Worm (Caenorhabditis elegans) whole organism, L4 larva: ENCODE measurements around the gene M117.1.

Experiments
- F10B5.3 ChIP-seq: sonication (generic microtip); optimal IDR thresholded peaks from 2 replicates; lab custom pipeline; 2016; ENCODE audit warnings: mild to moderate bottlenecking, missing genetic modification characterization, missing compliant biosample characterization
- F37D6.2 ChIP-seq: sonication (generic microtip); optimal IDR thresholded peaks from 2 replicates; lab custom pipeline; 2016; ENCODE audit warnings: mild to moderate bottlenecking, missing genetic modification characterization, missing compliant biosample characterization
- F44E2.7 ChIP-seq: fragments of 200-800 bp; sonication (Bioruptor generic); IDR thresholded peaks from 2 replicates; pipeline ENCODE4 v2.1.2; 2022; ENCODE audit warnings: missing genetic modification characterization, missing compliant biosample characterization
- T20F7.1 ChIP-seq: fragments of 200-800 bp; sonication (Bioruptor generic); optimal IDR thresholded peaks from 2 replicates; lab custom pipeline; 2018; ENCODE audit warnings: mild to moderate bottlenecking, missing genetic modification characterization, missing compliant biosample characterization
- aha-1 ChIP-seq: fragments of 150-350 bp; peaks from one replicate; lab custom pipeline; 2014; ENCODE audit warnings: missing biosample characterization, missing genetic modification characterization
- aly-2 ChIP-seq: sonication (generic microtip); optimal IDR thresholded peaks from 2 replicates; lab custom pipeline; 2018; ENCODE audit warnings: missing biosample characterization, missing genetic modification characterization
- ceh-20 ChIP-seq: fragments of 200-800 bp; sonication (Bioruptor generic); IDR thresholded peaks from 2 replicates; pipeline ENCODE4 v1.3.6; 2022; ENCODE audit warnings: missing genetic modification reagents, missing genetic modification characterization, missing compliant biosample characterization
- ceh-62 ChIP-seq: sonication (generic microtip); optimal IDR thresholded peaks from 2 replicates; lab custom pipeline; 2017; ENCODE audit warnings: missing biosample characterization, missing genetic modification characterization
- ceh-82 ChIP-seq: sonication (generic microtip); optimal IDR thresholded peaks from 2 replicates; lab custom pipeline; 2017; ENCODE audit warnings: missing biosample characterization, missing genetic modification characterization
- ces-1 ChIP-seq: fragments of 150-350 bp; sonication (generic microtip); optimal IDR thresholded peaks from 4 replicates; lab custom pipeline; 2014; ENCODE audit warnings: missing biosample characterization, missing genetic modification reagents, missing genetic modification characterization
- daf-8 ChIP-seq: fragments of 200-800 bp; sonication (Bioruptor generic); IDR thresholded peaks from 2 replicates; pipeline ENCODE4 v1.3.6; 2022; ENCODE audit warnings: missing genetic modification characterization, missing compliant biosample characterization
- egl-27 ChIP-seq: sonication (generic microtip); optimal IDR thresholded peaks from 3 replicates; lab custom pipeline; 2017; ENCODE audit warnings: missing biosample characterization, missing genetic modification reagents, missing genetic modification characterization
- egl-43 ChIP-seq: fragments of 200-800 bp; sonication (Bioruptor generic); IDR thresholded peaks from 2 replicates; pipeline ENCODE4 v1.3.6; 2022; ENCODE audit warnings: missing genetic modification reagents, missing genetic modification characterization, missing compliant biosample characterization
- fos-1 ChIP-seq: fragments of 150-350 bp; optimal IDR thresholded peaks from 2 replicates; lab custom pipeline; 2014; ENCODE audit warnings: missing biosample characterization, missing genetic modification characterization
- hif-1 ChIP-seq, 2 experiments: sonication (generic microtip); optimal IDR thresholded peaks; 2 replicates each; lab custom pipeline; 2016 to 2017; ENCODE audit warnings: missing compliant biosample characterization in 2 of 2, missing genetic modification characterization in 2 of 2, missing genetic modification reagents in 2 of 2, missing genotype in 2 of 2, mild to moderate bottlenecking in 1 of 2
- hlh-11 ChIP-seq: fragments of 200-800 bp; sonication (Bioruptor generic); optimal IDR thresholded peaks from 2 replicates; lab custom pipeline; 2018; ENCODE audit warnings: mild to moderate bottlenecking, missing genetic modification characterization, missing compliant biosample characterization
- hlh-30 ChIP-seq: sonication (generic microtip); optimal IDR thresholded peaks from 2 replicates; lab custom pipeline; 2017; ENCODE audit warnings: antibody characterized with exemption, mild to moderate bottlenecking, missing genetic modification characterization, missing compliant biosample characterization; ENCODE audit not compliant: insufficient read depth
- hmg-1.1 ChIP-seq: fragments of 200-800 bp; sonication (Bioruptor generic); IDR thresholded peaks from 2 replicates; pipeline ENCODE4 v1.3.6; 2022; ENCODE audit warnings: missing genetic modification reagents, missing genetic modification characterization, missing compliant biosample characterization
- jun-1 ChIP-seq: fragments of 150-350 bp; optimal IDR thresholded peaks from 2 replicates; lab custom pipeline; 2014; ENCODE audit warnings: missing biosample characterization, missing genetic modification reagents, missing genetic modification characterization
- lim-7 ChIP-seq: fragments of 200-800 bp; sonication (Bioruptor generic); IDR thresholded peaks from 2 replicates; pipeline ENCODE4 v1.3.6; 2022; ENCODE audit warnings: missing genetic modification characterization, missing compliant biosample characterization
- lin-13 ChIP-seq: fragments of 150-350 bp; optimal IDR thresholded peaks from 2 replicates; lab custom pipeline; 2014; ENCODE audit warnings: missing biosample characterization, missing genetic modification reagents, missing genetic modification characterization
- lin-38 ChIP-seq: fragments of 200-800 bp; sonication (Bioruptor generic); IDR thresholded peaks from 2 replicates; pipeline ENCODE4 v1.3.6; 2022; ENCODE audit warnings: missing genetic modification reagents, missing genetic modification characterization, missing compliant biosample characterization
- lin-39 ChIP-seq: fragments of 150-350 bp; optimal IDR thresholded peaks from 2 replicates; lab custom pipeline; 2014; ENCODE audit warnings: missing biosample characterization, missing genetic modification reagents, missing genetic modification characterization
- lir-3 ChIP-seq: sonication (generic microtip); optimal IDR thresholded peaks from 2 replicates; lab custom pipeline; 2016; ENCODE audit warnings: mild to moderate bottlenecking, missing genetic modification characterization, missing compliant biosample characterization
- lsy-2 ChIP-seq, 2 experiments: fragments of 150-350 bp in 1 of 2; sonication (generic microtip) in 1 of 2; optimal IDR thresholded peaks; 2 replicates each; lab custom pipeline; 2014 to 2017; ENCODE audit warnings: missing biosample characterization in 2 of 2, missing genetic modification characterization in 2 of 2
- mdl-1 ChIP-seq, 2 experiments: fragments of 150-350 bp in 1 of 2; sonication (generic microtip) in 1 of 2; optimal IDR thresholded peaks; 2 replicates each; lab custom pipeline; 2014 to 2017; ENCODE audit warnings: missing biosample characterization in 2 of 2, missing genetic modification characterization in 2 of 2
- mep-1 ChIP-seq: fragments of 150-350 bp; sonication (generic microtip); optimal IDR thresholded peaks from 3 replicates; lab custom pipeline; 2014; ENCODE audit warnings: missing biosample characterization, missing genetic modification characterization
- mes-2 ChIP-seq: sonication (generic microtip); optimal IDR thresholded peaks from 2 replicates; lab custom pipeline; 2016; ENCODE audit warnings: missing genotype, mild to moderate bottlenecking, missing genetic modification characterization, missing compliant biosample characterization; ENCODE audit not compliant: poor library complexity, severe bottlenecking
- mxl-2 ChIP-seq: fragments of 200-800 bp; sonication (Bioruptor generic); conservative IDR thresholded peaks from 2 replicates; pipeline ENCODE4 v1.3.6; 2022; ENCODE audit warnings: missing genetic modification reagents, missing genetic modification characterization, missing compliant biosample characterization
- mxl-3 ChIP-seq: fragments of 200-800 bp; sonication (Bioruptor generic); optimal IDR thresholded peaks from 2 replicates; lab custom pipeline; 2018; ENCODE audit warnings: mild to moderate bottlenecking, missing genetic modification characterization, missing compliant biosample characterization
- nhr-10 ChIP-seq: fragments of 150-350 bp; optimal IDR thresholded peaks from 2 replicates; lab custom pipeline; 2014; ENCODE audit warnings: missing biosample characterization, missing genetic modification characterization
- nhr-102 ChIP-seq: sonication (generic microtip); optimal IDR thresholded peaks from 2 replicates; lab custom pipeline; 2016; ENCODE audit warnings: mild to moderate bottlenecking, missing genetic modification characterization, moderate library complexity, missing compliant biosample characterization
- nhr-111 ChIP-seq: fragments of 200-800 bp; sonication (Bioruptor generic); optimal IDR thresholded peaks from 2 replicates; lab custom pipeline; 2018; ENCODE audit warnings: mild to moderate bottlenecking, missing genetic modification characterization, missing compliant biosample characterization
- nhr-237 ChIP-seq: sonication (generic microtip); optimal IDR thresholded peaks from 2 replicates; lab custom pipeline; 2017; ENCODE audit warnings: missing biosample characterization, missing genetic modification characterization
- nhr-25 ChIP-seq: sonication (generic microtip); optimal IDR thresholded peaks from 2 replicates; lab custom pipeline; 2017; ENCODE audit warnings: missing genetic modification characterization, mild to moderate bottlenecking, missing compliant biosample characterization, antibody characterized with exemption, moderate library complexity, borderline replicate concordance; ENCODE audit not compliant: insufficient read depth
- nhr-28 ChIP-seq: fragments of 150-350 bp; optimal IDR thresholded peaks from 2 replicates; lab custom pipeline; 2014; ENCODE audit warnings: missing biosample characterization, missing genetic modification characterization
- nhr-42 ChIP-seq: fragments of 200-800 bp; sonication (Bioruptor generic); IDR thresholded peaks from 2 replicates; pipeline ENCODE4 v1.3.6; 2022; ENCODE audit warnings: missing genetic modification characterization, missing compliant biosample characterization
- nhr-76 ChIP-seq: fragments of 150-350 bp; optimal IDR thresholded peaks from 2 replicates; lab custom pipeline; 2014; ENCODE audit warnings: missing biosample characterization, missing genetic modification characterization
- php-3 ChIP-seq: fragments of 200-800 bp; sonication (Bioruptor generic); IDR thresholded peaks from 2 replicates; pipeline ENCODE4 v1.3.6; 2022; ENCODE audit warnings: missing genetic modification reagents, missing genetic modification characterization, missing compliant biosample characterization
- pqm-1 ChIP-seq: sonication (generic microtip); optimal IDR thresholded peaks from 2 replicates; lab custom pipeline; 2017; ENCODE audit warnings: missing biosample characterization, missing genetic modification characterization
- rbr-2 ChIP-seq: sonication (generic microtip); optimal IDR thresholded peaks from 2 replicates; lab custom pipeline; 2016; ENCODE audit warnings: missing genotype, missing genetic modification characterization, missing compliant biosample characterization
- sdz-12 ChIP-seq: fragments of 200-800 bp; sonication (Bioruptor generic); optimal IDR thresholded peaks from 2 replicates; lab custom pipeline; 2018; ENCODE audit warnings: mild to moderate bottlenecking, missing genetic modification characterization, missing compliant biosample characterization
- set-16 ChIP-seq: fragments of 200-800 bp; sonication (Bioruptor generic); IDR thresholded peaks from 2 replicates; pipeline ENCODE4 v1.3.6; 2022; ENCODE audit warnings: missing genetic modification reagents, missing genetic modification characterization, missing compliant biosample characterization
- skn-1 ChIP-seq: fragments of 150-350 bp; optimal IDR thresholded peaks from 2 replicates; lab custom pipeline; 2014; ENCODE audit warnings: missing biosample characterization, missing genetic modification characterization
- snpc-1.2 ChIP-seq: fragments of 200-800 bp; sonication (Bioruptor generic); IDR thresholded peaks from 2 replicates; pipeline ENCODE4 v1.3.6; 2022; ENCODE audit warnings: missing genetic modification reagents, missing genetic modification characterization, missing compliant biosample characterization
- snpc-4 ChIP-seq: fragments of 150-350 bp; optimal IDR thresholded peaks from 2 replicates; lab custom pipeline; 2014; ENCODE audit warnings: missing biosample characterization, missing genetic modification characterization
- spr-1 ChIP-seq: sonication (generic microtip); optimal IDR thresholded peaks from 2 replicates; lab custom pipeline; 2016; ENCODE audit warnings: mild to moderate bottlenecking, missing genetic modification characterization, missing compliant biosample characterization
- spr-3 ChIP-seq: fragments of 200-800 bp; sonication (Bioruptor generic); optimal IDR thresholded peaks from 2 replicates; lab custom pipeline; 2018; ENCODE audit warnings: mild to moderate bottlenecking, missing genetic modification characterization, missing compliant biosample characterization
- tra-1 ChIP-seq: fragments of 200-800 bp; sonication (Bioruptor generic); IDR thresholded peaks from 2 replicates; pipeline ENCODE4 v1.3.6; 2022; ENCODE audit warnings: missing genetic modification reagents, missing genetic modification characterization, missing compliant biosample characterization
- unc-62 ChIP-seq, 3 experiments: fragments of 150-350 bp in 1 of 3; sonication (generic microtip); optimal IDR thresholded peaks in 2 of 3; peaks in 1 of 3; 1 replicate in 1 of 3; 2 replicates in 2 of 3; lab custom pipeline; 2014 to 2017; ENCODE audit warnings: missing biosample characterization in 3 of 3, missing genetic modification characterization in 3 of 3, missing genetic modification reagents in 3 of 3, missing genotype in 1 of 3
- vab-7 ChIP-seq: fragments of 200-800 bp; sonication (Bioruptor generic); IDR thresholded peaks from 2 replicates; pipeline ENCODE4 v1.3.6; 2022; ENCODE audit warnings: missing genetic modification reagents, missing genetic modification characterization, missing compliant biosample characterization
- zfp-3 ChIP-seq: fragments of 200-800 bp; sonication (Bioruptor generic); conservative IDR thresholded peaks from 2 replicates; pipeline ENCODE4 v1.3.6; 2022; ENCODE audit warnings: missing genetic modification reagents, missing genetic modification characterization, missing compliant biosample characterization
- zip-11 ChIP-seq: fragments of 200-800 bp; sonication (Bioruptor generic); IDR thresholded peaks from 2 replicates; pipeline ENCODE4 v1.3.6; 2022; ENCODE audit warnings: missing genetic modification characterization, missing compliant biosample characterization

The M117.1 gene

ce11 chrIV:11813901-11814300, at the start of gene M117.1:
Gene M117.1 (plus strand): TSS chrIV:11814247.
- no peak for TF ChIP-seq daf-8 (GFP tag; lab: Robert Waterston, UW)
- no peak for TF ChIP-seq egl-43
- no peak for TF ChIP-seq lin-38 (GFP tag; lab: Robert Waterston, UW)
- no peak for TF ChIP-seq fos-1 (tag; lab: Kevin White, UChicago)
- TF ChIP-seq mxl-3 (GFP tag; lab: Kevin White, UChicago): no peak
- TF ChIP-seq hlh-30: peak; percentile 3
- no peak for TF ChIP-seq nhr-25 (tag; lab: Kevin White, UChicago)
- no peak for TF ChIP-seq set-16 (GFP tag; lab: Robert Waterston, UW)
- no peak for TF ChIP-seq nhr-111 (GFP tag; lab: Kevin White, UChicago)
- peak in 1 of 2 experiments; percentile 49 for TF ChIP-seq mdl-1 (tag; optimal IDR thresholded peaks at IDR 0.05; lab: Kevin White, UChicago)
- TF ChIP-seq spr-1 (tag; lab: Kevin White, UChicago): no peak
- TF ChIP-seq hlh-11 (tag; lab: Kevin White, UChicago): no peak
- peak in 1 of 2 experiments; percentile 7 for TF ChIP-seq hif-1 (tag; optimal IDR thresholded peaks at IDR 0.05; lab: Kevin White, UChicago)
- no peak for TF ChIP-seq aly-2 (tag; lab: Kevin White, UChicago)
- TF ChIP-seq unc-62 (GFP tag; optimal IDR thresholded peaks at IDR 0.05 in 1 of 2; lab: Kevin White, UChicago): no peak
- TF ChIP-seq unc-62 (tag; optimal IDR thresholded peaks at IDR 0.05; lab: Kevin White, UChicago): no peak
- TF ChIP-seq lin-13 (GFP tag; lab: Kevin White, UChicago): no peak
- no peak for TF ChIP-seq zfp-3 (GFP tag; lab: Robert Waterston, UW)
- no peak for TF ChIP-seq php-3 (GFP tag; lab: Robert Waterston, UW)
- TF ChIP-seq ceh-82 (tag; lab: Kevin White, UChicago): no peak
- no peak for TF ChIP-seq lin-39 (tag; lab: Kevin White, UChicago)
- no peak for TF ChIP-seq F37D6.2 (tag; lab: Kevin White, UChicago)
- TF ChIP-seq skn-1 (tag; lab: Kevin White, UChicago): no peak
- no peak for TF ChIP-seq lir-3
- no peak for TF ChIP-seq ceh-62 (tag; lab: Kevin White, UChicago)
- TF ChIP-seq ces-1 (GFP tag; lab: Kevin White, UChicago): no peak
- TF ChIP-seq tra-1: no peak
- peak; percentile 25 for TF ChIP-seq nhr-28
- no peak for TF ChIP-seq nhr-10 (tag; lab: Kevin White, UChicago)
- TF ChIP-seq egl-27 (tag; lab: Kevin White, UChicago): no peak
- TF ChIP-seq nhr-42 (GFP tag; lab: Robert Waterston, UW): no peak
- TF ChIP-seq T20F7.1: no peak
- TF ChIP-seq spr-3 (GFP tag; lab: Kevin White, UChicago): no peak
- no peak for TF ChIP-seq nhr-237 (tag; lab: Kevin White, UChicago)
- no peak for TF ChIP-seq snpc-1.2
- no peak for TF ChIP-seq mes-2 (tag; lab: Kevin White, UChicago)
- TF ChIP-seq F10B5.3: no peak
- peak; percentile 82 for TF ChIP-seq aha-1 (tag; lab: Kevin White, UChicago)
- TF ChIP-seq pqm-1: no peak
- TF ChIP-seq vab-7 (GFP tag; lab: Robert Waterston, UW): no peak
- TF ChIP-seq jun-1: no peak
- TF ChIP-seq F44E2.7 (GFP tag; lab: Robert Waterston, UW): no peak
- TF ChIP-seq sdz-12 (GFP tag; lab: Kevin White, UChicago): no peak

ce11 chrIV:11765507-11765906, 48.5 kb upstream of the M117.1 start:
- TF ChIP-seq nhr-102: no peak
- peak; percentile 52 for TF ChIP-seq mep-1 (tag; lab: Kevin White, UChicago)
- TF ChIP-seq ceh-20 (GFP tag; lab: Robert Waterston, UW): 0 out of 2 replicates have a peak, but pooled peaks have one; percentile 49
- peak; percentile 21 to 43 for TF ChIP-seq lsy-2 (tag; optimal IDR thresholded peaks at IDR 0.05; lab: Kevin White, UChicago)
- TF ChIP-seq F37D6.2 (tag; lab: Kevin White, UChicago): peak; percentile 48
- no peak for TF ChIP-seq nhr-76 (tag; lab: Kevin White, UChicago)
- TF ChIP-seq spr-1 (tag; lab: Kevin White, UChicago): no peak
- TF ChIP-seq snpc-4 (tag; lab: Kevin White, UChicago): no peak
- no peak for TF ChIP-seq lim-7 (GFP tag; lab: Robert Waterston, UW)
- no peak for TF ChIP-seq nhr-111 (GFP tag; lab: Kevin White, UChicago)
- no peak for TF ChIP-seq jun-1
- peak; percentile 73 for TF ChIP-seq rbr-2 (tag; lab: Kevin White, UChicago)
- TF ChIP-seq mxl-2 (GFP tag; lab: Robert Waterston, UW): no peak
- TF ChIP-seq hmg-1.1 (GFP tag; lab: Robert Waterston, UW): peak; percentile 50
- TF ChIP-seq zip-11 (GFP tag; lab: Robert Waterston, UW): no peak
